Worm (Caenorhabditis elegans): ENCODE measurements around the gene egli-1.

DNA sequence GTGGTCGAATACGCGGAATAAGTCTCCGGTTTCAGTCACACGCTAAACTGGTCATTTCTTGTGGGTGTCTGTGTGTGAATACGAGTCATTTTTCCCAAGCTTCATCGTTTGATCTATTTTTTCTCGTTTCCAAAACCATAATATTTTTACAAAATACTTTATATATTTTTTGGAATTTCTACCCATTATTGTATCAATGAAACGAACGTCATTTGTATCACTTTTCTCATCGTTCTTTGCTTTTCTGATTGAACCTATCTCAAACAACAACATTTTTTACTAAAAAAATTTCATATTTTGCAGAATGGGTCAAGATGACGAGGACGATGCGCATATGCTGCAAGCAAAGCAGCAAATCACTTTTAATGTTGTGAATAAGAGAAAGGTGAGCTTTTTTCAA lies 34.5 kb downstream of the egli-1 start, which contains the start of gene mel-11:
- TF ChIP-seq him-1 (tag; optimal IDR thresholded peaks at IDR 0.05), result no peak
- TF ChIP-seq dao-5 (tag; optimal IDR thresholded peaks at IDR 0.05), result no peak
- TF ChIP-seq W03F9.2 (tag; optimal IDR thresholded peaks at IDR 0.05), result no peak

Measured in whole organism, L4/young adult.